Worm (Caenorhabditis elegans) whole organism, L1 larva: ENCODE data around the gene amx-1.
"Not testable (repeated sequence)": the region's sequence is repeated elsewhere in the genome, so short reads cannot be mapped to it uniquely, and the experiment has no call there.

ENCODE experiments used
- C04F5.9 ChIP-seq: sonication (generic microtip); optimal IDR thresholded peaks from 2 replicates; lab custom pipeline; 2016; ENCODE audit warnings: missing genetic modification characterization, missing compliant biosample characterization
- Y116A8C.19 ChIP-seq: sonication (generic microtip); optimal IDR thresholded peaks from 2 replicates; lab custom pipeline; 2016; ENCODE audit warnings: missing compliant biosample characterization, missing genetic modification characterization, borderline replicate concordance
- blmp-1 ChIP-seq: fragments of 150-350 bp; optimal IDR thresholded peaks from 2 replicates; lab custom pipeline; 2014; ENCODE audit warnings: missing biosample characterization, missing genetic modification characterization
- ceh-8 ChIP-seq: fragments of 200-800 bp; sonication (Bioruptor generic); optimal IDR thresholded peaks from 2 replicates; lab custom pipeline; 2018; ENCODE audit warnings: mild to moderate bottlenecking, missing genetic modification characterization, moderate library complexity, missing compliant biosample characterization
- dsc-1 ChIP-seq: sonication (generic microtip); optimal IDR thresholded peaks from 2 replicates; lab custom pipeline; 2016; ENCODE audit warnings: mild to moderate bottlenecking, missing genetic modification characterization, missing compliant biosample characterization
- efl-1 ChIP-seq, 4 experiments: fragments of 150-350 bp; optimal IDR thresholded peaks in 3 of 4; peaks in 1 of 4; 1 replicate in 1 of 4; 2 replicates in 3 of 4; lab custom pipeline; 2014; ENCODE audit warnings: missing biosample characterization in 2 of 4, missing genetic modification characterization in 2 of 4, missing genetic modification reagents in 2 of 4
- efl-3 ChIP-seq: fragments of 200-800 bp; sonication (Bioruptor generic); optimal IDR thresholded peaks from 2 replicates; lab custom pipeline; 2018; ENCODE audit warnings: mild to moderate bottlenecking, missing genetic modification characterization, missing compliant biosample characterization
- elt-2 ChIP-seq: sonication (generic microtip); optimal IDR thresholded peaks from 2 replicates; lab custom pipeline; 2016; ENCODE audit warnings: missing genetic modification characterization, mild to moderate bottlenecking, inconsistent platforms, missing compliant biosample characterization, missing genetic modification reagents
- fos-1 ChIP-seq: fragments of 150-350 bp; optimal IDR thresholded peaks from 2 replicates; lab custom pipeline; 2014; ENCODE audit warnings: missing biosample characterization, missing genetic modification characterization
- grh-1 ChIP-seq: fragments of 200-800 bp; sonication (Bioruptor generic); IDR thresholded peaks from 2 replicates; pipeline ENCODE4 v1.3.6; 2022; ENCODE audit warnings: missing genetic modification reagents, missing genetic modification characterization, missing compliant biosample characterization
- irx-1 ChIP-seq: sonication (generic microtip); optimal IDR thresholded peaks from 2 replicates; lab custom pipeline; 2016; ENCODE audit warnings: missing genetic modification characterization, missing compliant biosample characterization
- lin-15B ChIP-seq: fragments of 150-350 bp; sonication (generic microtip); optimal IDR thresholded peaks from 3 replicates; lab custom pipeline; 2014; ENCODE audit warnings: missing biosample characterization, missing genetic modification characterization
- nhr-11 ChIP-seq: fragments of 150-350 bp; optimal IDR thresholded peaks from 2 replicates; lab custom pipeline; 2014; ENCODE audit warnings: missing biosample characterization, missing genetic modification characterization
- nhr-12 ChIP-seq: sonication (generic microtip); optimal IDR thresholded peaks from 2 replicates; lab custom pipeline; 2017; ENCODE audit warnings: missing biosample characterization, missing genetic modification characterization
- nhr-20 ChIP-seq: sonication (generic microtip); optimal IDR thresholded peaks from 2 replicates; lab custom pipeline; 2016; ENCODE audit warnings: mild to moderate bottlenecking, missing genetic modification characterization, missing compliant biosample characterization
- nhr-237 ChIP-seq: fragments of 150-350 bp; optimal IDR thresholded peaks from 2 replicates; lab custom pipeline; 2014; ENCODE audit warnings: missing biosample characterization, missing genetic modification characterization
- nhr-47 ChIP-seq: sonication (generic microtip); optimal IDR thresholded peaks from 2 replicates; lab custom pipeline; 2016; ENCODE audit warnings: mild to moderate bottlenecking, missing genetic modification characterization, moderate library complexity, missing compliant biosample characterization
- nhr-71 ChIP-seq: sonication (generic microtip); optimal IDR thresholded peaks from 2 replicates; lab custom pipeline; 2016; ENCODE audit warnings: mild to moderate bottlenecking, missing genetic modification characterization, moderate library complexity, missing compliant biosample characterization
- nhr-90 ChIP-seq: sonication (generic microtip); optimal IDR thresholded peaks from 2 replicates; lab custom pipeline; 2016; ENCODE audit warnings: mild to moderate bottlenecking, missing genetic modification characterization, missing compliant biosample characterization; ENCODE audit not compliant: poor library complexity
- pax-3 ChIP-seq: fragments of 200-800 bp; sonication (Bioruptor generic); optimal IDR thresholded peaks from 2 replicates; lab custom pipeline; 2018; ENCODE audit warnings: mild to moderate bottlenecking, missing genetic modification characterization, moderate library complexity, missing compliant biosample characterization
- snu-23 ChIP-seq: sonication (generic microtip); optimal IDR thresholded peaks from 2 replicates; lab custom pipeline; 2016; ENCODE audit warnings: missing genetic modification characterization, missing compliant biosample characterization
- sup-37 ChIP-seq: fragments of 200-800 bp; sonication (Bioruptor generic); optimal IDR thresholded peaks from 2 replicates; lab custom pipeline; 2018; ENCODE audit warnings: mild to moderate bottlenecking, missing genetic modification characterization, missing compliant biosample characterization
- tbx-2 ChIP-seq: sonication (generic microtip); optimal IDR thresholded peaks from 2 replicates; lab custom pipeline; 2016; ENCODE audit warnings: missing genetic modification characterization, missing compliant biosample characterization
- unc-130 ChIP-seq: fragments of 150-350 bp; optimal IDR thresholded peaks from 2 replicates; lab custom pipeline; 2017; ENCODE audit warnings: missing biosample characterization, missing genetic modification characterization, inconsistent platforms
- unc-62 ChIP-seq: fragments of 150-350 bp; optimal IDR thresholded peaks from 2 replicates; lab custom pipeline; 2014; ENCODE audit warnings: missing biosample characterization, missing genetic modification reagents, missing genetic modification characterization
- unc-98 ChIP-seq: fragments of 200-800 bp; sonication (Bioruptor generic); IDR thresholded peaks from 2 replicates; pipeline ENCODE4 v1.3.6; 2022; ENCODE audit warnings: missing genetic modification characterization, missing compliant biosample characterization
- ztf-11 ChIP-seq, 2 experiments: sonication (generic microtip); optimal IDR thresholded peaks; 2 replicates each; lab custom pipeline; 2016 to 2017; ENCODE audit warnings: missing genetic modification characterization in 2 of 2, missing biosample characterization in 1 of 2, missing compliant biosample characterization in 1 of 2

Gene amx-1

ce11 chrIII:3831381-3831780, 9.2 kb downstream of the amx-1 start, which contains the start of gene C36A4.10:
TSS of gene C36A4.10 (minus strand) at chrIII:3831481.
- no peak for TF ChIP-seq fos-1 (tag; lab: Kevin White, UChicago)
- no peak for TF ChIP-seq Y116A8C.19 (tag; lab: Kevin White, UChicago)
- TF ChIP-seq snu-23, result no peak
- no peak for TF ChIP-seq efl-1 (optimal IDR thresholded peaks at IDR 0.05; lab: Kevin White, UChicago)
- TF ChIP-seq efl-1 (GFP tag; optimal IDR thresholded peaks at IDR 0.05 in 1 of 2; lab: Kevin White, UChicago), result peak in 1 of 2 experiments; percentile 43
- TF ChIP-seq pax-3, result no peak
- no peak for TF ChIP-seq tbx-2 (tag; lab: Kevin White, UChicago)
- no peak for TF ChIP-seq nhr-47 (tag; lab: Kevin White, UChicago)

ce11 chrIII:3831798-3832197, 9.6 kb downstream of the amx-1 start:
- TF ChIP-seq irx-1 (tag; lab: Kevin White, UChicago), result no peak
- no peak for TF ChIP-seq ztf-11 (tag; optimal IDR thresholded peaks at IDR 0.05; lab: Kevin White, UChicago)
- TF ChIP-seq nhr-90 (tag; lab: Kevin White, UChicago), result no peak

ce11 chrIII:3832291-3832690, 10.1 kb downstream of the amx-1 start, which contains the start of gene cyp-25A1:
TSS of gene cyp-25A1 (plus strand) at chrIII:3832591.
- TF ChIP-seq dsc-1 (tag; lab: Kevin White, UChicago) (no peak), unc-98 (GFP tag; lab: Robert Waterston, UW) (no peak), grh-1 (GFP tag; lab: Robert Waterston, UW) (no peak), nhr-12 (tag; lab: Kevin White, UChicago) (no peak), nhr-237 (tag; lab: Kevin White, UChicago) (no peak), sup-37 (GFP tag; lab: Kevin White, UChicago) (no peak)
- TF ChIP-seq, all 84 proteins: peak for 0

ce11 chrIII:3834800-3835271, 12.6 kb downstream of the amx-1 start, which contains the start of gene cyp-25A2:
TSS of gene cyp-25A2 (plus strand) at chrIII:3835221.
- TF ChIP-seq C04F5.9 (tag; lab: Kevin White, UChicago), result no peak
- no peak for TF ChIP-seq snu-23
- no peak for TF ChIP-seq lin-15B (tag; lab: Kevin White, UChicago)
- no peak for TF ChIP-seq tbx-2 (tag; lab: Kevin White, UChicago)
- TF ChIP-seq elt-2, result peak; percentile 73
- peak; percentile 6 for TF ChIP-seq nhr-20
- TF ChIP-seq efl-1 (optimal IDR thresholded peaks at IDR 0.05; lab: Kevin White, UChicago), result no peak
- peak in 1 of 2 experiments; percentile 66 for TF ChIP-seq efl-1 (GFP tag; optimal IDR thresholded peaks at IDR 0.05 in 1 of 2; lab: Kevin White, UChicago)
- TF ChIP-seq unc-130 (tag; lab: Kevin White, UChicago), result no peak

ce11 chrIII:3839635-3840034, 17.4 kb downstream of the amx-1 start, which contains the start of gene cyp-25A3:
TSS of gene cyp-25A3 (minus strand) at chrIII:3839735.
- TF ChIP-seq fos-1 (tag; lab: Kevin White, UChicago), result no peak
- TF ChIP-seq blmp-1, result peak; percentile 15
- TF ChIP-seq pax-3, result no peak
- TF ChIP-seq ztf-11 (tag; optimal IDR thresholded peaks at IDR 0.05; lab: Kevin White, UChicago), result no peak
- no peak for TF ChIP-seq nhr-90 (tag; lab: Kevin White, UChicago)

ce11 chrIII:3840279-3840678, 18.1 kb downstream of the amx-1 start, which contains the start of gene C36A4.11:
TSS of gene C36A4.11 (plus strand) at chrIII:3840579.
- TF ChIP-seq nhr-71 (tag; lab: Kevin White, UChicago); ceh-8 (GFP tag; lab: Kevin White, UChicago); unc-62 (GFP tag; lab: Kevin White, UChicago): not testable (repeated sequence)

ce11 chrIII:3843514-3843913, 21.3 kb downstream of the amx-1 start, which contains the start of gene C36A4.4:
TSS of gene C36A4.4 (minus strand) at chrIII:3843614.
- not testable (repeated sequence) for TF ChIP-seq C04F5.9 (tag; lab: Kevin White, UChicago); efl-3 (GFP tag; lab: Kevin White, UChicago); nhr-11
